Fruit fly (Drosophila melanogaster) whole organism, embryonic: ENCODE results near the gene Gr89a.

Source experiments
- Antp ChIP-seq: fragments of 200-800 bp; sonication (Bioruptor generic); optimal IDR thresholded peaks from 3 replicates; lab custom pipeline; 2016; ENCODE audit warnings: missing biosample characterization, missing genetic modification characterization
- Bdp1 ChIP-seq: fragments of 200-800 bp; sonication (Bioruptor generic); optimal IDR thresholded peaks from 3 replicates; lab custom pipeline; 2016; ENCODE audit warnings: missing biosample characterization, missing genetic modification characterization
- CG10147 ChIP-seq: fragments of 200-800 bp; sonication (Bioruptor generic); optimal IDR thresholded peaks from 2 replicates; lab custom pipeline; 2019; ENCODE audit warnings: missing biosample characterization, mild to moderate bottlenecking, missing genetic modification characterization, moderate library complexity
- CG1024 ChIP-seq: fragments of 200-800 bp; sonication (Bioruptor generic); IDR thresholded peaks from 2 replicates; pipeline ENCODE4 v1.3.6; 2022; ENCODE audit warnings: missing biosample characterization, missing genetic modification characterization
- CG10274 ChIP-seq: fragments of 200-800 bp; sonication (Bioruptor generic); optimal IDR thresholded peaks from 3 replicates; lab custom pipeline; 2017; ENCODE audit warnings: missing biosample characterization, mild to moderate bottlenecking, missing genetic modification characterization
- CG10979 ChIP-seq: fragments of 200-800 bp; sonication (Bioruptor generic); optimal IDR thresholded peaks from 2 replicates; lab custom pipeline; 2018; ENCODE audit warnings: missing biosample characterization, mild to moderate bottlenecking, missing genetic modification characterization, moderate library complexity
- CG11696 ChIP-seq: fragments of 200-800 bp; sonication (Bioruptor generic); IDR thresholded peaks from 2 replicates; pipeline ENCODE4 v1.3.6; 2022; ENCODE audit warnings: missing biosample characterization, missing genetic modification characterization
- CG15011 ChIP-seq: fragments of 200-800 bp; sonication (Bioruptor generic); optimal IDR thresholded peaks from 3 replicates; lab custom pipeline; 2018; ENCODE audit warnings: missing biosample characterization, mild to moderate bottlenecking, missing genetic modification characterization
- CG15269 ChIP-seq: fragments of 200-800 bp; sonication (Bioruptor generic); optimal IDR thresholded peaks from 2 replicates; lab custom pipeline; 2018; ENCODE audit warnings: missing biosample characterization, mild to moderate bottlenecking, missing genetic modification characterization, moderate library complexity
- CG15696 ChIP-seq: fragments of 200-800 bp; sonication (Bioruptor generic); optimal IDR thresholded peaks from 2 replicates; lab custom pipeline; 2019; ENCODE audit warnings: missing biosample characterization, mild to moderate bottlenecking, missing genetic modification characterization, moderate library complexity
- CG16863 ChIP-seq: fragments of 200-800 bp; sonication (Bioruptor generic); optimal IDR thresholded peaks from 3 replicates; lab custom pipeline; 2016; ENCODE audit warnings: missing biosample characterization, missing genetic modification characterization
- CG17802 ChIP-seq: fragments of 200-800 bp; sonication (Bioruptor generic); optimal IDR thresholded peaks from 2 replicates; lab custom pipeline; 2018; ENCODE audit warnings: missing biosample characterization, mild to moderate bottlenecking, missing genetic modification characterization, moderate library complexity
- CG1792 ChIP-seq: fragments of 200-800 bp; sonication (Bioruptor generic); optimal IDR thresholded peaks from 2 replicates; lab custom pipeline; 2016; ENCODE audit warnings: missing biosample characterization, missing genetic modification characterization
- CG30403 ChIP-seq: fragments of 200-800 bp; sonication (Bioruptor generic); optimal IDR thresholded peaks from 3 replicates; lab custom pipeline; 2016; ENCODE audit warnings: missing biosample characterization, missing genetic modification characterization
- CG34422 ChIP-seq: fragments of 200-800 bp; sonication (Bioruptor generic); IDR thresholded peaks from 3 replicates; pipeline ENCODE4 v1.3.6; 2022; ENCODE audit warnings: missing biosample characterization, missing genetic modification characterization
- CG4328 ChIP-seq: fragments of 200-800 bp; sonication (Bioruptor generic); optimal IDR thresholded peaks from 3 replicates; lab custom pipeline; 2017; ENCODE audit warnings: missing biosample characterization, missing genetic modification reagents, missing genetic modification characterization
- CG5245 ChIP-seq: fragments of 200-800 bp; sonication (Bioruptor generic); optimal IDR thresholded peaks from 3 replicates; lab custom pipeline; 2016; ENCODE audit warnings: missing biosample characterization, missing genetic modification characterization
- CG6765 ChIP-seq: fragments of 200-800 bp; sonication (Bioruptor generic); optimal IDR thresholded peaks from 3 replicates; lab custom pipeline; 2017; ENCODE audit warnings: missing biosample characterization, mild to moderate bottlenecking, missing genetic modification characterization
- CG7963 ChIP-seq: fragments of 200-800 bp; sonication (Bioruptor generic); IDR thresholded peaks from 3 replicates; pipeline ENCODE4 v1.3.6; 2022; ENCODE audit warnings: missing biosample characterization, missing genetic modification characterization; ENCODE audit not compliant: partially characterized antibody
- Dad ChIP-seq: fragments of 200-800 bp; sonication (Bioruptor generic); optimal IDR thresholded peaks from 3 replicates; lab custom pipeline; 2016; ENCODE audit warnings: missing biosample characterization, missing genetic modification characterization
- Doc3 ChIP-seq: fragments of 200-800 bp; sonication (Bioruptor generic); IDR thresholded peaks from 3 replicates; pipeline ENCODE4 v1.3.6; 2022; ENCODE audit warnings: missing biosample characterization, missing genetic modification characterization; ENCODE audit not compliant: partially characterized antibody
- Drgx ChIP-seq: fragments of 200-800 bp; sonication (Bioruptor generic); IDR thresholded peaks from 2 replicates; pipeline ENCODE4 v1.3.6; 2022; ENCODE audit warnings: missing biosample characterization, missing genetic modification characterization
- Hr3 ChIP-seq: fragments of 200-800 bp; sonication (Bioruptor generic); optimal IDR thresholded peaks from 3 replicates; lab custom pipeline; 2016; ENCODE audit warnings: missing biosample characterization, missing genetic modification characterization
- Hsf ChIP-seq: fragments of 200-800 bp; sonication (Bioruptor generic); optimal IDR thresholded peaks from 3 replicates; lab custom pipeline; 2016; ENCODE audit warnings: missing biosample characterization, missing genetic modification characterization
- Jarid2 ChIP-seq: fragments of 200-800 bp; sonication (Bioruptor generic); optimal IDR thresholded peaks from 3 replicates; lab custom pipeline; 2017; ENCODE audit warnings: mild to moderate bottlenecking, missing biosample characterization, missing genetic modification reagents, missing genetic modification characterization
- Nf-YA ChIP-seq: fragments of 200-800 bp; sonication (Bioruptor generic); IDR thresholded peaks from 2 replicates; pipeline ENCODE4 v1.3.6; 2022; ENCODE audit warnings: missing biosample characterization, missing genetic modification characterization
- Optix ChIP-seq: fragments of 200-800 bp; sonication (Bioruptor generic); IDR thresholded peaks from 3 replicates; pipeline ENCODE4 v1.3.6; 2022; ENCODE audit warnings: missing biosample characterization, missing genetic modification characterization
- Poxn ChIP-seq: fragments of 200-800 bp; sonication (Bioruptor generic); IDR thresholded peaks from 2 replicates; pipeline ENCODE4 v1.3.6; 2022; ENCODE audit warnings: missing biosample characterization, missing genetic modification characterization
- Ptx1 ChIP-seq: fragments of 200-800 bp; sonication (Bioruptor generic); IDR thresholded peaks from 2 replicates; pipeline ENCODE4 v1.3.6; 2022; ENCODE audit warnings: missing biosample characterization, missing genetic modification characterization
- Rx ChIP-seq: fragments of 200-800 bp; sonication (Bioruptor generic); IDR thresholded peaks from 2 replicates; pipeline ENCODE4 v1.3.6; 2022; ENCODE audit warnings: missing biosample characterization, missing genetic modification characterization
- Six4 ChIP-seq: fragments of 200-800 bp; sonication (Bioruptor generic); optimal IDR thresholded peaks from 2 replicates; lab custom pipeline; 2016; ENCODE audit warnings: missing biosample characterization, missing genetic modification characterization
- Sox102F ChIP-seq: fragments of 200-800 bp; sonication (Bioruptor generic); optimal IDR thresholded peaks from 2 replicates; lab custom pipeline; 2018; ENCODE audit warnings: missing biosample characterization, mild to moderate bottlenecking, missing genetic modification characterization, moderate library complexity
- az2 ChIP-seq: fragments of 200-800 bp; sonication (Bioruptor generic); optimal IDR thresholded peaks from 3 replicates; lab custom pipeline; 2016; ENCODE audit warnings: missing biosample characterization, missing genetic modification characterization
- bigmax ChIP-seq: fragments of 200-800 bp; sonication (Bioruptor generic); optimal IDR thresholded peaks from 2 replicates; lab custom pipeline; 2018; ENCODE audit warnings: missing biosample characterization, mild to moderate bottlenecking, missing genetic modification characterization
- emc ChIP-seq: fragments of 200-800 bp; sonication (Bioruptor generic); optimal IDR thresholded peaks from 2 replicates; lab custom pipeline; 2016; ENCODE audit warnings: missing biosample characterization, missing genetic modification characterization
- eyg ChIP-seq: fragments of 200-800 bp; sonication (Bioruptor generic); optimal IDR thresholded peaks from 3 replicates; lab custom pipeline; 2016; ENCODE audit warnings: missing biosample characterization, missing genetic modification characterization
- fd3F ChIP-seq: fragments of 200-800 bp; sonication (Bioruptor generic); optimal IDR thresholded peaks from 2 replicates; lab custom pipeline; 2018; ENCODE audit warnings: missing biosample characterization, mild to moderate bottlenecking, missing genetic modification characterization, moderate library complexity
- fu2 ChIP-seq: fragments of 200-800 bp; sonication (Bioruptor generic); optimal IDR thresholded peaks from 2 replicates; lab custom pipeline; 2016; ENCODE audit warnings: missing biosample characterization, missing genetic modification characterization
- gem ChIP-seq: fragments of 200-800 bp; sonication (Bioruptor generic); optimal IDR thresholded peaks from 2 replicates; lab custom pipeline; 2019; ENCODE audit warnings: missing biosample characterization, mild to moderate bottlenecking, missing genetic modification characterization, moderate library complexity
- inv ChIP-seq: fragments of 200-800 bp; sonication (Bioruptor generic); IDR thresholded peaks from 2 replicates; pipeline ENCODE4 v1.3.6; 2022; ENCODE audit warnings: missing biosample characterization, missing genetic modification characterization; ENCODE audit not compliant: partially characterized antibody
- maf-S ChIP-seq: fragments of 200-800 bp; sonication (Bioruptor generic); optimal IDR thresholded peaks from 2 replicates; lab custom pipeline; 2016; ENCODE audit warnings: missing biosample characterization, missing genetic modification characterization
- mirr ChIP-seq: fragments of 200-800 bp; sonication (Bioruptor generic); optimal IDR thresholded peaks from 3 replicates; lab custom pipeline; 2018; ENCODE audit warnings: missing biosample characterization, mild to moderate bottlenecking, missing genetic modification characterization
- p53 ChIP-seq: fragments of 200-800 bp; sonication (Bioruptor generic); optimal IDR thresholded peaks from 2 replicates; lab custom pipeline; 2016; ENCODE audit warnings: missing biosample characterization, missing genetic modification characterization
- pan ChIP-seq, 4 experiments: fragments of >200 bp in 3 of 4; fragments of 200-800 bp in 1 of 4; sonication (Bioruptor generic) in 1 of 4; optimal IDR thresholded peaks in 3 of 4; IDR thresholded peaks in 1 of 4; 2 replicates each; pipeline versions ENCODE4 v1.3.6 to Lab custom; 2017 to 2022; ENCODE audit warnings: missing biosample characterization in 2 of 4, missing genetic modification characterization in 2 of 4, mixed read lengths in 1 of 4
- ranshi ChIP-seq: fragments of 200-800 bp; sonication (Bioruptor generic); IDR thresholded peaks from 2 replicates; pipeline ENCODE4 v1.3.6; 2022; ENCODE audit warnings: missing biosample characterization, missing genetic modification characterization
- salm ChIP-seq: fragments of 200-800 bp; sonication (Bioruptor generic); optimal IDR thresholded peaks from 2 replicates; lab custom pipeline; 2018; ENCODE audit warnings: missing biosample characterization, mild to moderate bottlenecking, missing genetic modification characterization
- sens ChIP-seq: fragments of 200-800 bp; sonication (Bioruptor generic); peaks from one replicate; lab custom pipeline; 2016; ENCODE audit warnings: missing biosample characterization, missing genetic modification characterization
- seq ChIP-seq: fragments of 200-800 bp; sonication (Bioruptor generic); IDR thresholded peaks from 2 replicates; pipeline ENCODE4 v1.3.6; 2022; ENCODE audit warnings: missing biosample characterization, missing genetic modification characterization
- shn ChIP-seq: fragments of 200-800 bp; sonication (Bioruptor generic); optimal IDR thresholded peaks from 3 replicates; lab custom pipeline; 2016; ENCODE audit warnings: missing biosample characterization, missing genetic modification characterization
- slou ChIP-seq: fragments of 200-800 bp; sonication (Bioruptor generic); optimal IDR thresholded peaks from 3 replicates; lab custom pipeline; 2016; ENCODE audit warnings: missing biosample characterization, missing genetic modification characterization

The Gr89a gene

dm6 chr3R:16500919-16501851 lies 2.4 kb upstream of the Gr89a start, which contains the start of gene Decay (continued):
- TF ChIP-seq CG4328 (GFP tag; lab: Kevin White, UChicago) (no peak), CG15011 (GFP tag; lab: Kevin White, UChicago) (no peak), shn (GFP tag; lab: Kevin White, UChicago) (no peak), eyg (GFP tag; lab: Kevin White, UChicago) (no peak), CG15269 (tag; lab: Kevin White, UChicago) (no peak), CG10979 (tag; lab: Kevin White, UChicago) (peak; percentile 10), Hsf (GFP tag; lab: Kevin White, UChicago) (peak; percentile 18), CG15696 (tag; lab: Kevin White, UChicago) (no peak), inv (no peak), CG6765 (GFP tag; lab: Kevin White, UChicago) (no peak), Ptx1 (GFP tag; lab: Robert Waterston, UW) (no peak), CG17802 (tag; lab: Kevin White, UChicago) (no peak), Antp (no peak), emc (GFP tag; lab: Kevin White, UChicago) (no peak), gem (peak; percentile 28), Doc3 (GFP tag; lab: Robert Waterston, UW) (no peak), CG7963 (GFP tag; lab: Robert Waterston, UW) (no peak), CG11696 (GFP tag; lab: Robert Waterston, UW) (no peak), Rx (GFP tag; lab: Robert Waterston, UW) (no peak), CG30403 (GFP tag; lab: Kevin White, UChicago) (no peak), salm (tag; lab: Kevin White, UChicago) (no peak), CG10274 (no peak), maf-S (GFP tag; lab: Kevin White, UChicago) (no peak), CG10147 (GFP tag; lab: Kevin White, UChicago) (no peak), bigmax (no peak), az2 (GFP tag; lab: Kevin White, UChicago) (no peak), Poxn (GFP tag; lab: Robert Waterston, UW) (no peak), Jarid2 (GFP tag; lab: Kevin White, UChicago) (peak; percentile 9), Bdp1 (GFP tag; lab: Kevin White, UChicago) (no peak), Sox102F (GFP tag; lab: Kevin White, UChicago) (peak; percentile 30), Nf-YA (no peak), seq (GFP tag; lab: Robert Waterston, UW) (no peak), Optix (GFP tag; lab: Robert Waterston, UW) (no peak), pan (optimal IDR thresholded peaks at IDR 0.05; lab: Kevin White, UChicago) (no peak), pan (GFP tag; optimal IDR thresholded peaks at IDR 0.05 in 1 of 2, IDR thresholded peaks at IDR 0.05 in 1 of 2) (no peak), fu2 (GFP tag; lab: Kevin White, UChicago) (no peak), CG1792 (GFP tag; lab: Kevin White, UChicago) (no peak), Drgx (no peak), CG1024 (GFP tag; lab: Robert Waterston, UW) (no peak), Dad (GFP tag; lab: Kevin White, UChicago) (no peak), CG16863 (no peak), Six4 (GFP tag; lab: Kevin White, UChicago) (no peak), CG34422 (GFP tag; lab: Robert Waterston, UW) (no peak), Hr3 (GFP tag; lab: Kevin White, UChicago) (no peak), ranshi (GFP tag; lab: Robert Waterston, UW) (no peak), slou (GFP tag; lab: Kevin White, UChicago) (no peak), CG5245 (GFP tag; lab: Kevin White, UChicago) (no peak), mirr (GFP tag; lab: Kevin White, UChicago) (no peak), fd3F (GFP tag; lab: Kevin White, UChicago) (no peak), sens (GFP tag; lab: Kevin White, UChicago) (peak; percentile 89), p53 (GFP tag; lab: Kevin White, UChicago) (no peak)
